Fruit fly (Drosophila melanogaster) whole organism, embryonic: ENCODE results near the gene Pif1B.
A peak's percentile ranks its signal among the peaks of the same experiment; 100 is the strongest.

Source experiments
- Blimp-1 ChIP-seq: fragments of 200-800 bp; sonication (Bioruptor generic); optimal IDR thresholded peaks from 3 replicates; lab custom pipeline; 2018; ENCODE audit warnings: missing biosample characterization, missing genetic modification characterization, mild to moderate bottlenecking, moderate library complexity, missing genetic modification reagents
- CG12155 ChIP-seq: fragments of 200-800 bp; sonication (Bioruptor generic); optimal IDR thresholded peaks from 3 replicates; lab custom pipeline; 2016; ENCODE audit warnings: missing biosample characterization, missing genetic modification characterization
- CG13287 ChIP-seq: fragments of 200-800 bp; sonication (Bioruptor generic); IDR thresholded peaks from 2 replicates; pipeline ENCODE4 v1.3.6; 2022; ENCODE audit warnings: missing biosample characterization, missing genetic modification characterization; ENCODE audit not compliant: partially characterized antibody
- CG14710 ChIP-seq: fragments of 200-800 bp; sonication (Bioruptor generic); optimal IDR thresholded peaks from 3 replicates; lab custom pipeline; 2019; ENCODE audit warnings: missing biosample characterization, mild to moderate bottlenecking, missing genetic modification characterization, moderate library complexity
- CG15696 ChIP-seq: fragments of 200-800 bp; sonication (Bioruptor generic); optimal IDR thresholded peaks from 2 replicates; lab custom pipeline; 2019; ENCODE audit warnings: missing biosample characterization, mild to moderate bottlenecking, missing genetic modification characterization, moderate library complexity
- CG1602 ChIP-seq: fragments of 200-800 bp; sonication (Bioruptor generic); optimal IDR thresholded peaks from 3 replicates; lab custom pipeline; 2016; ENCODE audit warnings: missing biosample characterization, missing genetic modification characterization
- CG1603 ChIP-seq: fragments of 200-800 bp; sonication (Bioruptor generic); optimal IDR thresholded peaks from 2 replicates; lab custom pipeline; 2019; ENCODE audit warnings: missing biosample characterization, mild to moderate bottlenecking, missing genetic modification characterization, moderate library complexity
- CG17186 ChIP-seq: fragments of 200-800 bp; sonication (Bioruptor generic); optimal IDR thresholded peaks from 3 replicates; lab custom pipeline; 2017; ENCODE audit warnings: missing biosample characterization, missing genetic modification reagents, missing genetic modification characterization
- CG17359 ChIP-seq: fragments of 200-800 bp; sonication (Bioruptor generic); optimal IDR thresholded peaks from 3 replicates; lab custom pipeline; 2018; ENCODE audit warnings: missing biosample characterization, mild to moderate bottlenecking, missing genetic modification characterization, moderate library complexity
- CG2199 ChIP-seq: fragments of 200-800 bp; sonication (Bioruptor generic); IDR thresholded peaks from 3 replicates; pipeline ENCODE4 v1.3.6; 2022; ENCODE audit warnings: missing biosample characterization, missing genetic modification characterization
- CG31441 ChIP-seq: fragments of 200-800 bp; sonication (Bioruptor generic); IDR thresholded peaks from 2 replicates; pipeline ENCODE4 v1.3.6; 2022; ENCODE audit warnings: missing biosample characterization, missing genetic modification characterization
- CG3838 ChIP-seq: fragments of 200-800 bp; sonication (Bioruptor generic); optimal IDR thresholded peaks from 3 replicates; lab custom pipeline; 2016; ENCODE audit warnings: missing biosample characterization, missing genetic modification characterization
- CG7963 ChIP-seq: fragments of 200-800 bp; sonication (Bioruptor generic); IDR thresholded peaks from 3 replicates; pipeline ENCODE4 v1.3.6; 2022; ENCODE audit warnings: missing biosample characterization, missing genetic modification characterization; ENCODE audit not compliant: partially characterized antibody
- D ChIP-seq, 2 experiments: fragments of 200-800 bp in 1 of 2; fragments of >200 bp in 1 of 2; sonication (Bioruptor generic) in 1 of 2; optimal IDR thresholded peaks; 2 replicates in 1 of 2; 3 replicates in 1 of 2; lab custom pipeline; 2017; ENCODE audit warnings: mild to moderate bottlenecking in 1 of 2, missing biosample characterization in 1 of 2, missing genetic modification characterization in 1 of 2, missing genetic modification reagents in 1 of 2
- D19A ChIP-seq: fragments of 200-800 bp; optimal IDR thresholded peaks from 3 replicates; lab custom pipeline; 2019; ENCODE audit warnings: missing biosample characterization, mild to moderate bottlenecking, missing genetic modification characterization, moderate library complexity
- Dp ChIP-seq: fragments of 200-800 bp; sonication (Bioruptor generic); optimal IDR thresholded peaks from 2 replicates; lab custom pipeline; 2018; ENCODE audit warnings: missing biosample characterization, mild to moderate bottlenecking, missing genetic modification characterization, moderate library complexity
- Dref ChIP-seq: fragments of 200-800 bp; sonication (Bioruptor generic); IDR thresholded peaks from 2 replicates; pipeline ENCODE4 v1.3.6; 2022; ENCODE audit warnings: missing biosample characterization, missing genetic modification characterization
- E2f2 ChIP-seq: fragments of 200-800 bp; sonication (Bioruptor generic); IDR thresholded peaks from 2 replicates; pipeline ENCODE4 v1.3.6; 2022; ENCODE audit warnings: missing biosample characterization, missing genetic modification characterization
- Elba2 ChIP-seq: fragments of 200-800 bp; sonication (Bioruptor generic); optimal IDR thresholded peaks from 3 replicates; lab custom pipeline; 2016; ENCODE audit warnings: missing biosample characterization, missing genetic modification characterization
- Ets65A ChIP-seq: fragments of 200-800 bp; sonication (Bioruptor generic); peaks from one replicate; lab custom pipeline; 2016; ENCODE audit warnings: missing biosample characterization, missing genetic modification characterization
- H15 ChIP-seq: fragments of 200-800 bp; sonication (Bioruptor generic); IDR thresholded peaks from 3 replicates; pipeline ENCODE4 v1.3.6; 2022; ENCODE audit warnings: missing biosample characterization, missing genetic modification characterization
- HHEX ChIP-seq: fragments of 200-800 bp; sonication (Bioruptor generic); optimal IDR thresholded peaks from 3 replicates; lab custom pipeline; 2017; ENCODE audit warnings: missing biosample characterization, mild to moderate bottlenecking, missing genetic modification characterization, missing genetic modification reagents
- Hr3 ChIP-seq: fragments of 200-800 bp; sonication (Bioruptor generic); optimal IDR thresholded peaks from 3 replicates; lab custom pipeline; 2016; ENCODE audit warnings: missing biosample characterization, missing genetic modification characterization
- Lpt ChIP-seq: fragments of >200 bp; optimal IDR thresholded peaks from 2 replicates; lab custom pipeline; 2018; ENCODE audit warnings: missing biosample characterization, missing genetic modification characterization
- MBD-R2 ChIP-seq: fragments of 200-800 bp; sonication (Bioruptor generic); IDR thresholded peaks from 2 replicates; pipeline ENCODE4 v1.3.6; 2022; ENCODE audit warnings: missing biosample characterization, missing genetic modification characterization
- MESR4 ChIP-seq: fragments of 200-800 bp; sonication (Bioruptor generic); optimal IDR thresholded peaks from 2 replicates; lab custom pipeline; 2018; ENCODE audit warnings: missing biosample characterization, mild to moderate bottlenecking, missing genetic modification characterization, moderate library complexity
- Med ChIP-seq: fragments of 200-800 bp; sonication (Bioruptor generic); peaks from one replicate; lab custom pipeline; 2016; ENCODE audit warnings: missing biosample characterization, missing genetic modification characterization, mild to moderate bottlenecking, inconsistent platforms, moderate library complexity
- NK7.1 ChIP-seq: fragments of 200-800 bp; sonication (Bioruptor generic); optimal IDR thresholded peaks from 3 replicates; lab custom pipeline; 2016; ENCODE audit warnings: missing biosample characterization, missing genetic modification characterization
- Optix ChIP-seq: fragments of 200-800 bp; sonication (Bioruptor generic); IDR thresholded peaks from 3 replicates; pipeline ENCODE4 v1.3.6; 2022; ENCODE audit warnings: missing biosample characterization, missing genetic modification characterization
- Side ChIP-seq: fragments of 200-800 bp; sonication (Bioruptor generic); optimal IDR thresholded peaks from 2 replicates; lab custom pipeline; 2016; ENCODE audit warnings: missing biosample characterization, missing genetic modification characterization
- ac ChIP-seq: fragments of 200-800 bp; sonication (Bioruptor generic); optimal IDR thresholded peaks from 3 replicates; lab custom pipeline; 2017; ENCODE audit warnings: missing biosample characterization, mild to moderate bottlenecking, missing genetic modification characterization
- amos ChIP-seq: fragments of 200-800 bp; sonication (Bioruptor generic); IDR thresholded peaks from 2 replicates; pipeline ENCODE4 v1.3.6; 2022; ENCODE audit warnings: missing biosample characterization, missing genetic modification characterization; ENCODE audit not compliant: partially characterized antibody
- ash1 ChIP-seq: fragments of 200-800 bp; sonication (Bioruptor generic); optimal IDR thresholded peaks from 2 replicates; lab custom pipeline; 2018; ENCODE audit warnings: missing biosample characterization, mild to moderate bottlenecking, missing genetic modification characterization
- cad ChIP-seq: fragments of >200 bp; optimal IDR thresholded peaks from 2 replicates; lab custom pipeline; 2017; ENCODE audit warnings: missing biosample characterization, missing genetic modification characterization
- ewg ChIP-seq: fragments of 200-800 bp; sonication (Bioruptor generic); optimal IDR thresholded peaks from 3 replicates; lab custom pipeline; 2017; ENCODE audit warnings: mild to moderate bottlenecking, missing biosample characterization, missing genetic modification reagents, missing genetic modification characterization
- lbe ChIP-seq: fragments of 200-800 bp; sonication (Bioruptor generic); optimal IDR thresholded peaks from 2 replicates; lab custom pipeline; 2016; ENCODE audit warnings: missing biosample characterization, mild to moderate bottlenecking, missing genetic modification characterization
- lov ChIP-seq, 2 experiments: fragments of 200-800 bp in 1 of 2; fragments of >200 bp in 1 of 2; sonication (Bioruptor generic) in 1 of 2; IDR thresholded peaks in 1 of 2; optimal IDR thresholded peaks in 1 of 2; 2 replicates in 1 of 2; 3 replicates in 1 of 2; pipeline versions ENCODE4 v1.3.6 to Lab custom; 2017 to 2022; ENCODE audit warnings: missing biosample characterization in 1 of 2, missing genetic modification characterization in 1 of 2
- pum ChIP-seq: fragments of 200-800 bp; sonication (Bioruptor generic); optimal IDR thresholded peaks from 2 replicates; lab custom pipeline; 2016; ENCODE audit warnings: missing biosample characterization, missing genetic modification characterization
- pzg ChIP-seq: fragments of 200-800 bp; sonication (Bioruptor generic); optimal IDR thresholded peaks from 3 replicates; lab custom pipeline; 2018; ENCODE audit warnings: missing biosample characterization, mild to moderate bottlenecking, missing genetic modification characterization, moderate library complexity
- schlank ChIP-seq: fragments of 200-800 bp; sonication (Bioruptor generic); optimal IDR thresholded peaks from 2 replicates; lab custom pipeline; 2018; ENCODE audit warnings: missing biosample characterization, mild to moderate bottlenecking, missing genetic modification characterization
- sens ChIP-seq: fragments of 200-800 bp; sonication (Bioruptor generic); peaks from one replicate; lab custom pipeline; 2016; ENCODE audit warnings: missing biosample characterization, missing genetic modification characterization
- shn ChIP-seq: fragments of 200-800 bp; sonication (Bioruptor generic); optimal IDR thresholded peaks from 3 replicates; lab custom pipeline; 2016; ENCODE audit warnings: missing biosample characterization, missing genetic modification characterization
- sob ChIP-seq: fragments of 200-800 bp; sonication (Bioruptor generic); IDR thresholded peaks from 2 replicates; pipeline ENCODE4 v1.3.6; 2022; ENCODE audit warnings: missing biosample characterization, missing genetic modification characterization
- sr ChIP-seq: fragments of 200-800 bp; sonication (Bioruptor generic); IDR thresholded peaks from 3 replicates; pipeline ENCODE4 v1.3.6; 2022; ENCODE audit warnings: missing biosample characterization, missing genetic modification characterization
- tap ChIP-seq: fragments of 200-800 bp; optimal IDR thresholded peaks from 3 replicates; lab custom pipeline; 2019; ENCODE audit warnings: missing biosample characterization, mild to moderate bottlenecking, missing genetic modification characterization, moderate library complexity
- tx ChIP-seq: fragments of 200-800 bp; sonication (Bioruptor generic); optimal IDR thresholded peaks from 2 replicates; lab custom pipeline; 2016; ENCODE audit warnings: missing biosample characterization, missing genetic modification characterization
- zfh1 ChIP-seq: fragments of 200-800 bp; sonication (Bioruptor generic); IDR thresholded peaks from 3 replicates; pipeline ENCODE4 v1.3.6; 2022; ENCODE audit warnings: missing biosample characterization, missing genetic modification characterization

Gene Pif1B

DNA sequence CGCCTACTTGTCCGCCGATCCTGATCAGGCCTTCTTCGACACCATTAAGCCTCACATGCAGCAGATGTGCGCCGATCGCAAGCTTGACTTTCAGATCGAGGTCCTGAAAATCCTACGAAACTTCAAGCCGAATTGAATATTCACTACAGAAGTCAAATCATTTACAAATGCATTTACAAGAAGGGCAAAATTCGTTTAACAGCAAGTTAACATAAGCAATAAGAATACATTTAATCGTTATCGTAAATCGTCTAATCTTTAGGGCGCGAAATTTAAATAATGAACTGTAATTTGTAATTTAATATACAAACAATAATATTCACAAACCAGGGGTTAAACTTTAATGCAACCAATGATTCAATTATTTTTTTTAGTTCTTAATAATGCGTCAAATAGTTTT is 6.1 kb upstream of the Pif1B start:
- TF ChIP-seq CG17186 (GFP tag; lab: Kevin White, UChicago) (peak; percentile 75), E2f2 (GFP tag; lab: Robert Waterston, UW) (peak; percentile 78), Dp (GFP tag; lab: Kevin White, UChicago) (peak; percentile 72), Optix (GFP tag; lab: Robert Waterston, UW) (no peak), Side (GFP tag; lab: Kevin White, UChicago) (no peak), D19A (tag; lab: Kevin White, UChicago) (peak; percentile 59), Elba2 (GFP tag; lab: Kevin White, UChicago) (peak; percentile 38), tx (GFP tag; lab: Kevin White, UChicago) (no peak)

- TF ChIP-seq sens (GFP tag; lab: Kevin White, UChicago) = peak; percentile 61
- no peak for TF ChIP-seq lbe
- 0 out of 3 replicates have a peak, but pooled peaks have one; percentile 54 for TF ChIP-seq CG7963 (GFP tag; lab: Robert Waterston, UW)
- TF ChIP-seq Lpt (GFP tag; lab: Kevin White, UChicago) = no peak
- no peak for TF ChIP-seq CG31441 (GFP tag; lab: Robert Waterston, UW)
- TF ChIP-seq D (optimal IDR thresholded peaks at IDR 0.05; lab: Kevin White, UChicago) = peak; percentile 16
- TF ChIP-seq D (GFP tag; optimal IDR thresholded peaks at IDR 0.05; lab: Kevin White, UChicago) = no peak
- 0 out of 2 replicates have a peak, but pooled peaks have one; percentile 11 for TF ChIP-seq amos
- TF ChIP-seq zfh1 = 0 out of 3 replicates have a peak, but pooled peaks have one; percentile 31
Observed at dm6 chr3R:8806638-8807037, 5.7 kb upstream of the Pif1B start.

DNA sequence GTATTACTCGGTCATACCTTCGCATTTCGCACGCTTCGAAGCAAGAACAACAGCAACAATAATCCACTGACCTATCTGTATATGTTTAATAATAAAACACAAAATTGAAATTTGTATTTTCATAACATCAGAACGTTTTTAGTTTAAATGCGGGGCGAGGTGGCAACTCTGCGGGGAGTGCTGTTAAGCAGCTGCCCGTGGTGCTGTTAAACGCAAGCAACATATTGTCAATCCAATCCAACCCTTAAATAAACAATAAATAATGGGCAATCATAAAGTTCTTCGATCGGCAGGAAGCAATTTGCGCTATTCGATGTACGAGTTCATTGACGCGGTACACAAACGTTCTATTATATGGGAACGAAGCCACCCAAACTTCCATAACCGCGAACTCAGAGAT is 5.1 kb upstream of the Pif1B start, which contains the start of gene hng2:
hng2 (plus strand) TSS at position 219 of the 400 bp plus-strand sequence.
- 0 out of 2 replicates have a peak, but pooled peaks have one; percentile 8 for TF ChIP-seq CG13287
- TF ChIP-seq Hr3 = no peak
- TF ChIP-seq zfh1 = no peak
- no peak for TF ChIP-seq lov (optimal IDR thresholded peaks at IDR 0.05; lab: Kevin White, UChicago)
- no peak for TF ChIP-seq lov (GFP tag; IDR thresholded peaks at IDR 0.05; lab: Robert Waterston, UW)
- 0 out of 3 replicates have a peak, but pooled peaks have one; percentile 49 for TF ChIP-seq CG2199 (GFP tag; lab: Robert Waterston, UW)
- no peak for TF ChIP-seq H15 (GFP tag; lab: Robert Waterston, UW)
- no peak for TF ChIP-seq ewg
- no peak for TF ChIP-seq ash1
- no peak for TF ChIP-seq NK7.1 (GFP tag; lab: Kevin White, UChicago)
- no peak for TF ChIP-seq CG1602 (GFP tag; lab: Kevin White, UChicago)
- TF ChIP-seq sr (GFP tag; lab: Robert Waterston, UW) = no peak
- no peak for TF ChIP-seq HHEX (GFP tag; lab: Kevin White, UChicago)
- peak; percentile 36 for TF ChIP-seq pzg
- TF ChIP-seq shn (GFP tag; lab: Kevin White, UChicago) = no peak
- TF ChIP-seq CG14710 (tag; lab: Kevin White, UChicago) = no peak
- no peak for TF ChIP-seq pum
- no peak for TF ChIP-seq sob (GFP tag; lab: Robert Waterston, UW)
- TF ChIP-seq CG12155 = no peak
- no peak for TF ChIP-seq CG17359 (tag; lab: Kevin White, UChicago)
- TF ChIP-seq cad (GFP tag; lab: Kevin White, UChicago) = peak; percentile 7
- TF ChIP-seq CG3838 (GFP tag; lab: Kevin White, UChicago) = peak; percentile 74
- TF ChIP-seq MESR4 (GFP tag; lab: Kevin White, UChicago) = peak; percentile 16
- peak; percentile 44 for TF ChIP-seq Med (GFP tag; lab: Kevin White, UChicago)
- no peak for TF ChIP-seq CG15696
- peak; percentile 39; the same call in 1 of the 2 replicates for TF ChIP-seq MBD-R2
- peak; percentile 28 for TF ChIP-seq Ets65A
- no peak for TF ChIP-seq schlank (tag; lab: Kevin White, UChicago)
- peak; percentile 99 for TF ChIP-seq CG17186 (GFP tag; lab: Kevin White, UChicago)
- TF ChIP-seq CG1603 (tag; lab: Kevin White, UChicago) = peak; percentile 37
- no peak for TF ChIP-seq ac (GFP tag; lab: Kevin White, UChicago)
- no peak for TF ChIP-seq Blimp-1 (GFP tag; lab: Kevin White, UChicago)
- TF ChIP-seq Dref = peak; percentile 34; the same call in 1 of the 2 replicates
- TF ChIP-seq E2f2 (GFP tag; lab: Robert Waterston, UW) = peak; percentile 4
- no peak for TF ChIP-seq tap (tag; lab: Kevin White, UChicago)
